Fruit fly (Drosophila melanogaster): Measurements from ENCODE around the gene ec.

DNA sequence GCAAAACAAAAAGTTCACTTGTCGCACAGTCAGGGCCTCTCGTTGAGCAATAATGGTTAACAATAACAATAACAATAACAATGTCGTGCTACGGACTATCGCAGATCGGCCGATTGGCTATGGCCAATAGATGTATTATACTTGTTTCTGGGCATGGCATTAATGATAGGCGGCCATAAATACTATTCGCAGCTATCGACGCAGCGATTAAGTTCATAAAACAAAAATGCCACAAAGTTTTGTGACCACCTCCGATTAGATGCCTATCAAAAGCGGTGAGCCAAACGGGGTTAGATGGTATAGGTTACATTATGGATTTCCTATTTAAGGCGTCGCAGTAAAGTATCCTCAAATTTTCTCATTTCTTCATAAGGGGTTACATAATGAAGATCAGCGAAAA, 59.1 kb downstream of the ec start:
- no peak for TF ChIP-seq CG10348 (GFP tag; IDR thresholded peaks at IDR 0.05)
- TF ChIP-seq CG15710 (tag; optimal IDR thresholded peaks at IDR 0.05) = no peak
- no peak for TF ChIP-seq CG8159 (tag; optimal IDR thresholded peaks at IDR 0.05)
- no peak for TF ChIP-seq Ets98B (GFP tag; IDR thresholded peaks at IDR 0.05)
- no peak for TF ChIP-seq rn (GFP tag; IDR thresholded peaks at IDR 0.05)
- TF ChIP-seq fd96Ca (GFP tag; IDR thresholded peaks at IDR 0.05) = no peak

All from whole organism, pupa.